Fruit fly (Drosophila melanogaster) whole organism, adult: Measurements from ENCODE around the gene CG6664.

ENCODE experiments used
- CG11617 ChIP-seq: fragments of 200-800 bp; sonication (Bioruptor generic); optimal IDR thresholded peaks from 2 replicates; lab custom pipeline; 2017; ENCODE audit warnings: mild to moderate bottlenecking, missing biosample characterization, missing genetic modification reagents, missing genetic modification characterization
- CG12768 ChIP-seq: fragments of 200-800 bp; sonication (Bioruptor generic); optimal IDR thresholded peaks from 2 replicates; lab custom pipeline; 2017; ENCODE audit warnings: missing biosample characterization, missing genetic modification characterization, mild to moderate bottlenecking, moderate library complexity, missing genetic modification reagents
- CG14711 ChIP-seq: fragments of 200-800 bp; sonication (Bioruptor generic); optimal IDR thresholded peaks from 2 replicates; lab custom pipeline; 2018; ENCODE audit warnings: missing biosample characterization, mild to moderate bottlenecking, missing genetic modification characterization, moderate library complexity
- CG1620 ChIP-seq: fragments of 200-800 bp; sonication (Bioruptor generic); optimal IDR thresholded peaks from 2 replicates; lab custom pipeline; 2016; ENCODE audit warnings: missing biosample characterization, missing genetic modification characterization
- CG33017 ChIP-seq: fragments of 200-800 bp; sonication (Bioruptor generic); optimal IDR thresholded peaks from 2 replicates; lab custom pipeline; 2018; ENCODE audit warnings: missing biosample characterization, mild to moderate bottlenecking, missing genetic modification characterization, moderate library complexity
- CG5204 ChIP-seq: fragments of 200-800 bp; sonication (Bioruptor generic); optimal IDR thresholded peaks from 2 replicates; lab custom pipeline; 2016; ENCODE audit warnings: missing biosample characterization, missing genetic modification characterization
- CG7045 ChIP-seq: fragments of 200-800 bp; sonication (Bioruptor generic); optimal IDR thresholded peaks from 2 replicates; lab custom pipeline; 2017; ENCODE audit warnings: missing biosample characterization, mild to moderate bottlenecking, missing genetic modification characterization
- CG7101 ChIP-seq: fragments of 200-800 bp; sonication (Bioruptor generic); optimal IDR thresholded peaks from 2 replicates; lab custom pipeline; 2018; ENCODE audit warnings: missing biosample characterization, mild to moderate bottlenecking, missing genetic modification characterization, moderate library complexity
- Clk ChIP-seq: fragments of 200-800 bp; sonication (Bioruptor generic); optimal IDR thresholded peaks from 2 replicates; lab custom pipeline; 2017; ENCODE audit warnings: missing biosample characterization, missing genetic modification characterization
- Crg-1 ChIP-seq: fragments of 200-800 bp; sonication (Bioruptor generic); optimal IDR thresholded peaks from 2 replicates; lab custom pipeline; 2016; ENCODE audit warnings: missing biosample characterization, missing genetic modification characterization
- Hr96 ChIP-seq: fragments of 200-800 bp; sonication (Bioruptor generic); optimal IDR thresholded peaks from 2 replicates; lab custom pipeline; 2016; ENCODE audit warnings: missing biosample characterization, missing genetic modification characterization
- Mnt ChIP-seq: fragments of 200-800 bp; sonication (Bioruptor generic); optimal IDR thresholded peaks from 2 replicates; lab custom pipeline; 2016; ENCODE audit warnings: missing biosample characterization, mild to moderate bottlenecking, missing genetic modification characterization
- bab1 ChIP-seq: fragments of 200-800 bp; sonication (Bioruptor generic); optimal IDR thresholded peaks from 3 replicates; lab custom pipeline; 2019; ENCODE audit warnings: missing biosample characterization, mild to moderate bottlenecking, missing genetic modification characterization, moderate library complexity
- cic ChIP-seq: fragments of 200-800 bp; sonication (Bioruptor generic); optimal IDR thresholded peaks from 2 replicates; lab custom pipeline; 2017; ENCODE audit warnings: missing biosample characterization, mild to moderate bottlenecking, missing genetic modification characterization, moderate library complexity
- cnc ChIP-seq, 2 experiments: fragments of >200 bp; optimal IDR thresholded peaks; 2 replicates each; lab custom pipeline; 2017
- kay ChIP-seq: fragments of 200-800 bp; sonication (Bioruptor generic); peaks from one replicate; lab custom pipeline; 2016; ENCODE audit warnings: missing biosample characterization, missing genetic modification characterization, borderline replicate concordance
- ovo ChIP-seq: fragments of 200-800 bp; sonication (Bioruptor generic); optimal IDR thresholded peaks from 2 replicates; lab custom pipeline; 2016; ENCODE audit warnings: missing biosample characterization, missing genetic modification characterization
- pad ChIP-seq: fragments of 200-800 bp; sonication (Bioruptor generic); optimal IDR thresholded peaks from 3 replicates; lab custom pipeline; 2017; ENCODE audit warnings: missing biosample characterization, missing genetic modification characterization, mild to moderate bottlenecking, moderate library complexity, missing genetic modification reagents
- tj ChIP-seq: fragments of 200-800 bp; sonication (Bioruptor generic); optimal IDR thresholded peaks from 3 replicates; lab custom pipeline; 2017; ENCODE audit warnings: missing biosample characterization, mild to moderate bottlenecking, missing genetic modification characterization, moderate library complexity
- toe ChIP-seq: fragments of 200-800 bp; sonication (Bioruptor generic); optimal IDR thresholded peaks from 2 replicates; lab custom pipeline; 2016; ENCODE audit warnings: missing biosample characterization, missing genetic modification characterization

Gene CG6664

dm6 chr3L:16994805-16995204 lies 21.2 kb downstream of the CG6664 start:
- TF ChIP-seq tj (GFP tag; lab: Kevin White, UChicago), result no peak
- TF ChIP-seq CG1620 (GFP tag; lab: Kevin White, UChicago), result no peak

DNA sequence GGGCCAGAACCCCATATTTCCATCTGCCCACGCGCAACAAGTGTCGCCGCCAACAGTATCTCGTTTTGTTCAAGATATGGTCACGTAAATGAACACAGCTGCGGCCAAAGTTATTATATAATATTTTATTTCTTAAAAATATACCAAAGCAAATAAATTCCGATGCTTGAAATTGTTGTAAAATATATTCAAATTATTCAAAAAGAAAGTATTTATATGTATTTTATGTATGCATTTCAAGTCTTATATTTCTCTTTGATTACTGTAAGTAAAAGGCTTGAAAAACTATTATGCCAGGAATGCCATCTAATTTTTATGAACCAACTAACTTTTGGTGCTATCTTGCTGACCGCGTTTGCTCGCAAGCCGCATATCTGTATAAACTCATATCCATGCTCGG lies 26.8 kb downstream of the CG6664 start:
- no peak for TF ChIP-seq CG12768

dm6 chr3L:16988526-16988925 lies 27.5 kb downstream of the CG6664 start:
- TF ChIP-seq CG14711 (tag; lab: Kevin White, UChicago), result no peak
- TF ChIP-seq Hr96, result no peak
- no peak for TF ChIP-seq CG1620 (GFP tag; lab: Kevin White, UChicago)
- TF ChIP-seq cic (GFP tag; lab: Kevin White, UChicago), result no peak
- no peak for TF ChIP-seq Mnt
- no peak for TF ChIP-seq cnc (optimal IDR thresholded peaks at IDR 0.05; lab: Kevin White, UChicago)
- TF ChIP-seq pad (GFP tag; lab: Kevin White, UChicago), result no peak
- TF ChIP-seq CG11617, result no peak
- no peak for TF ChIP-seq CG12768

DNA sequence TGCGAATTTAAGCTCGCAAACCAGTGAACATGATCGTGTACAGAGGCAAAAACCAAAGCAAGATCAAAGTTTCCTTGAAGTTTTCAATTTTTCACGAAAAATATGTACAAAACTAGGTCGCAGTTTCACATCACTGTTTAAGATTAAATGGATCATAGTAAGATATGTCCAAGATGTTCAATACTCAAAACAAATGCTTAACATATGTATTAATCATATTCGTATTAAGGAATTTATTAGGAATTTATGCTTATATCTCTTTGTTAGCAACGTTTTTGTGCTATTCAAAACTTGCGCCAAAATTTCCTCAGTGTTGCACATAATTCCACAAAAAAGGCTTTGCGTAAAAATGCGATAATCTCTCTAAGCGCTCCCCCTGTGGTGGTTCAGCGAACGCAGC lies 28.6 kb downstream of the CG6664 start:
- TF ChIP-seq CG1620 (GFP tag; lab: Kevin White, UChicago) (no peak), tj (GFP tag; lab: Kevin White, UChicago) (no peak), CG12768 (no peak), Mnt (no peak)

DNA sequence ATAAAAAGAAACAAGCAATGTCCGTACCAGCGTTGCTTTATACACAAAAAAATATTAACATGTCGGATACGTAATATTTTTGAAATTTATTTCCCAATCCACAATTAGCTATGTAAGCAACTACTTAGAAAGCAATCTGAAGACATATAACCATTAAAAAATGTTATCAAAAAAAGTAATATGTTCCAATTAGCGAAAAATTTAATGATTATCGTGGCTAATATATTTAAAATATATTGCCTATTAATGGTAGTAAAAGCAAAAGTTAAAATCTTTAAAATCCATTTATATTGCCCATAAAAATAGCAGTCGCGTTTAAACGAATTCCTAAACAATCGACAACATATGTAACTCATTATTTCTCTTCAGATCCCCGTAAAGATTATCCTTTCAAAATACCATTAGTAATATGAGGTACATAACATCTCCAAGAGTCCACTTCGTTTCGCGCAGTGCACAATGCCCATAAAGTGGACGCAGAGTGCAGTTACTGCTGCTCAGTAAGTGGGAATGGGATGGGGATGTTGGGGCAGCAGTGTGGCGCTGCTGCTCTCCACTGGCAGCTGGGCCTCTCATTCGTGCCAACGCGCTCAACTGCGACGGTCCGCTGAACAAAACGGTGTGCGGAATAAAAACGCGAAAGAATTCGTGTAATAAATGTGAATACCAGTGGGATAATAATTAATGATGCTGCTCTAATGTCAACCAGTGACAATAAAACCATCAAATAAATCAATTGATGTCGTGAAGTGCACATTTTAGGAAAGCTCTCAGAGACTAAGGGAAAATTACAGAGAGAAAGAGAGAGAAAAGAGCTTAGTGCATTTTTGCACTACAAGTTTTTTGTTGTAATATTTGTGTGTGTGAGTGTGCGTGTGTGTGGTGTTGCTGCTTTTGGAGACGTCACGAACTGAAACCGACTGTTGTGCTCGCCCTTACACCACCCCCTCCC lies 29.6 kb downstream of the CG6664 start:
- peak; percentile 9 for TF ChIP-seq tj (GFP tag; lab: Kevin White, UChicago)
- TF ChIP-seq CG7101 (tag; lab: Kevin White, UChicago), result peak; percentile 16
- TF ChIP-seq Mnt, result no peak
- peak; percentile 16 for TF ChIP-seq cic (GFP tag; lab: Kevin White, UChicago)
- peak; percentile 48 for TF ChIP-seq CG11617
- TF ChIP-seq cnc (optimal IDR thresholded peaks at IDR 0.05; lab: Kevin White, UChicago), result no peak
- TF ChIP-seq pad (GFP tag; lab: Kevin White, UChicago), result peak; percentile 54
- TF ChIP-seq CG1620 (GFP tag; lab: Kevin White, UChicago), result peak; percentile 7
- TF ChIP-seq CG14711 (tag; lab: Kevin White, UChicago), result peak; percentile 1
- TF ChIP-seq kay, result peak; percentile 7
- no peak for TF ChIP-seq CG5204 (GFP tag; lab: Kevin White, UChicago)
- no peak for TF ChIP-seq Clk
- no peak for TF ChIP-seq toe (GFP tag; lab: Kevin White, UChicago)
- peak; percentile 52 for TF ChIP-seq Hr96
- TF ChIP-seq CG12768, result no peak
- no peak for TF ChIP-seq ovo (GFP tag; lab: Kevin White, UChicago)
- peak; percentile 58 for TF ChIP-seq CG7045 (GFP tag; lab: Kevin White, UChicago)

dm6 chr3L:16985578-16985977 lies 30.4 kb downstream of the CG6664 start:
- TF ChIP-seq kay (peak; percentile 39), CG5204 (GFP tag; lab: Kevin White, UChicago) (no peak), pad (GFP tag; lab: Kevin White, UChicago) (no peak), CG1620 (GFP tag; lab: Kevin White, UChicago) (no peak), bab1 (GFP tag; lab: Kevin White, UChicago) (no peak), CG7101 (tag; lab: Kevin White, UChicago) (no peak), Crg-1 (GFP tag; lab: Kevin White, UChicago) (no peak), cic (GFP tag; lab: Kevin White, UChicago) (no peak)

DNA sequence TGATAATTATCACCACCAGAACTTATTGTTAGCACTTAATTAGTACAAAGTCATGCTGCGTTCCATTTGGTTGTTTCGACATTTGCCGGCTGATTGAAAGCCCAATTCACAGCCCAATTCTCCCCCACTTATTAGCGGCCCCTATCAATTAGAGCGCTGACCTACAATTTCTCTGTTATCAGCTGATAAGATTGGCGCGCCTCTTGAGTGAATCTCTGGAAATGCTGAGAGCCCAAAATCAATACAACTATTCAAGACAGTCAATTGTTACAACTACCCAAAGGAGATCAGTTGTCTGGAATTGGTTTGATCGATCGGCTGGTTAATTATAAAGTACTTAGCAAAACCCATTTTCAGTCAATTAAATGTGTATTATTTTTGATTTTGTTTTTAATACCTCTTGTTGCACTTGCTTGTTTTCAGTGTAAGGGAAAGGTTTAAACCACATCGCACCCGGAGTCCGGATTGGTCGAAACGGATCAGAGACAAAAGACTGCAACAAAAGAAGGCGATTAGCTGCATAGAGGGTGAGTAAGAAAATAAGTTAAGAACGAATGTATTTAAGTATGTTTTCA lies 31.1 kb downstream of the CG6664 start:
- TF ChIP-seq cic (GFP tag; lab: Kevin White, UChicago) (peak; percentile 19), Mnt (no peak)

- TF ChIP-seq CG11617 (no peak), kay (peak; percentile 78), cic (GFP tag; lab: Kevin White, UChicago) (peak; percentile 31), CG33017 (tag; lab: Kevin White, UChicago) (no peak), Crg-1 (GFP tag; lab: Kevin White, UChicago) (no peak), CG7101 (tag; lab: Kevin White, UChicago) (no peak), CG5204 (GFP tag; lab: Kevin White, UChicago) (no peak), CG7045 (GFP tag; lab: Kevin White, UChicago) (no peak), CG1620 (GFP tag; lab: Kevin White, UChicago) (no peak), bab1 (GFP tag; lab: Kevin White, UChicago) (no peak), ovo (GFP tag; lab: Kevin White, UChicago) (no peak), pad (GFP tag; lab: Kevin White, UChicago) (no peak), CG14711 (tag; lab: Kevin White, UChicago) (no peak)
Measured at dm6 chr3L:16984042-16984441, 31.9 kb downstream of the CG6664 start.
